Fruit fly (Drosophila melanogaster) whole organism, embryonic: ENCODE data around the gene CG43402.

Source experiments
- Aef1 ChIP-seq: fragments of 200-800 bp; sonication (Bioruptor generic); IDR thresholded peaks from 3 replicates; pipeline ENCODE4 v1.3.6; 2022; ENCODE audit warnings: missing biosample characterization, missing genetic modification characterization
- B-H1 ChIP-seq: fragments of 200-800 bp; sonication (Bioruptor generic); IDR thresholded peaks from 3 replicates; pipeline ENCODE4 v1.3.6; 2022; ENCODE audit warnings: missing biosample characterization, missing genetic modification characterization
- CG12744 ChIP-seq: fragments of 200-800 bp; sonication (Bioruptor generic); optimal IDR thresholded peaks from 2 replicates; lab custom pipeline; 2016; ENCODE audit warnings: missing biosample characterization, missing genetic modification characterization
- CG14860 ChIP-seq: fragments of 200-800 bp; sonication (Bioruptor generic); IDR thresholded peaks from 3 replicates; pipeline ENCODE4 v1.3.6; 2022; ENCODE audit warnings: missing biosample characterization, missing genetic modification characterization; ENCODE audit not compliant: partially characterized antibody
- CG14965 ChIP-seq: fragments of 200-800 bp; sonication (Bioruptor generic); optimal IDR thresholded peaks from 2 replicates; lab custom pipeline; 2016; ENCODE audit warnings: missing biosample characterization, missing genetic modification characterization, borderline replicate concordance
- CG15514 ChIP-seq: fragments of 200-800 bp; sonication (Bioruptor generic); optimal IDR thresholded peaks from 3 replicates; lab custom pipeline; 2017; ENCODE audit warnings: missing biosample characterization, missing genetic modification characterization, mild to moderate bottlenecking, moderate library complexity, missing genetic modification reagents
- CG15601 ChIP-seq: fragments of 200-800 bp; sonication (Bioruptor generic); optimal IDR thresholded peaks from 3 replicates; lab custom pipeline; 2019; ENCODE audit warnings: missing biosample characterization, mild to moderate bottlenecking, missing genetic modification characterization, moderate library complexity
- CG18476 ChIP-seq: fragments of 200-800 bp; sonication (Bioruptor generic); optimal IDR thresholded peaks from 2 replicates; lab custom pipeline; 2016; ENCODE audit warnings: missing biosample characterization, mild to moderate bottlenecking, missing genetic modification characterization
- CG32532 ChIP-seq: fragments of 200-800 bp; sonication (Bioruptor generic); IDR thresholded peaks from 2 replicates; pipeline ENCODE4 v1.3.6; 2022; ENCODE audit warnings: missing biosample characterization, missing genetic modification characterization
- CG33213 ChIP-seq: fragments of 200-800 bp; sonication (Bioruptor generic); optimal IDR thresholded peaks from 3 replicates; lab custom pipeline; 2016; ENCODE audit warnings: missing biosample characterization, missing genetic modification characterization
- CG3726 ChIP-seq: fragments of 200-800 bp; sonication (Bioruptor generic); IDR thresholded peaks from 3 replicates; pipeline ENCODE4, ENCODE4 v1.3.6; 2022; ENCODE audit warnings: missing biosample characterization, missing genetic modification characterization
- CG4328 ChIP-seq: fragments of 200-800 bp; sonication (Bioruptor generic); optimal IDR thresholded peaks from 3 replicates; lab custom pipeline; 2017; ENCODE audit warnings: missing biosample characterization, missing genetic modification reagents, missing genetic modification characterization
- CG6254 ChIP-seq: fragments of 200-800 bp; sonication (Bioruptor generic); optimal IDR thresholded peaks from 3 replicates; lab custom pipeline; 2017; ENCODE audit warnings: mild to moderate bottlenecking, missing biosample characterization, missing genetic modification reagents, missing genetic modification characterization
- CG6272 ChIP-seq: fragments of 200-800 bp; sonication (Bioruptor generic); IDR thresholded peaks from 2 replicates; pipeline ENCODE4 v1.3.6; 2022; ENCODE audit warnings: missing biosample characterization, missing genetic modification characterization
- CG6689 ChIP-seq: fragments of 200-800 bp; sonication (Bioruptor generic); IDR thresholded peaks from 2 replicates; pipeline ENCODE4 v1.3.6; 2022; ENCODE audit warnings: missing biosample characterization, missing genetic modification characterization
- CG6854 ChIP-seq: fragments of 200-800 bp; sonication (Bioruptor generic); optimal IDR thresholded peaks from 3 replicates; lab custom pipeline; 2017; ENCODE audit warnings: missing biosample characterization, mild to moderate bottlenecking, missing genetic modification characterization
- CG7839 ChIP-seq: fragments of 200-800 bp; sonication (Bioruptor generic); optimal IDR thresholded peaks from 3 replicates; lab custom pipeline; 2018; ENCODE audit warnings: missing biosample characterization, mild to moderate bottlenecking, missing genetic modification characterization, moderate library complexity
- CG8281 ChIP-seq: fragments of 200-800 bp; sonication (Bioruptor generic); optimal IDR thresholded peaks from 2 replicates; lab custom pipeline; 2018; ENCODE audit warnings: missing biosample characterization, mild to moderate bottlenecking, missing genetic modification characterization, moderate library complexity
- CG8359 ChIP-seq: fragments of 200-800 bp; sonication (Bioruptor generic); optimal IDR thresholded peaks from 2 replicates; lab custom pipeline; 2017; ENCODE audit warnings: missing biosample characterization, mild to moderate bottlenecking, missing genetic modification characterization, borderline replicate concordance
- CG8388 ChIP-seq: fragments of 200-800 bp; sonication (Bioruptor generic); optimal IDR thresholded peaks from 2 replicates; lab custom pipeline; 2019; ENCODE audit warnings: missing biosample characterization, mild to moderate bottlenecking, missing genetic modification characterization, moderate library complexity
- Dip2 ChIP-seq: fragments of 200-800 bp; sonication (Bioruptor generic); IDR thresholded peaks from 2 replicates; pipeline ENCODE4 v1.3.6; 2022; ENCODE audit warnings: missing biosample characterization, missing genetic modification characterization
- Eip74EF ChIP-seq, 2 experiments: fragments of 200-800 bp in 1 of 2; fragments of >200 bp in 1 of 2; sonication (Bioruptor generic) in 1 of 2; optimal IDR thresholded peaks; 2 replicates each; lab custom pipeline; 2017 to 2019; ENCODE audit warnings: missing biosample characterization in 2 of 2, missing genetic modification characterization in 2 of 2, mild to moderate bottlenecking in 1 of 2, moderate library complexity in 1 of 2
- Ets65A ChIP-seq: fragments of 200-800 bp; sonication (Bioruptor generic); peaks from one replicate; lab custom pipeline; 2016; ENCODE audit warnings: missing biosample characterization, missing genetic modification characterization
- Hr78 ChIP-seq, 2 experiments: fragments of 200-800 bp in 1 of 2; fragments of >200 bp in 1 of 2; sonication (Bioruptor generic) in 1 of 2; optimal IDR thresholded peaks; 2 replicates each; lab custom pipeline; 2017 to 2019; ENCODE audit warnings: missing biosample characterization in 2 of 2, missing genetic modification characterization in 2 of 2, mild to moderate bottlenecking in 1 of 2, moderate library complexity in 1 of 2
- MTF-1 ChIP-seq: fragments of 200-800 bp; sonication (Bioruptor generic); optimal IDR thresholded peaks from 2 replicates; lab custom pipeline; 2018; ENCODE audit warnings: missing biosample characterization, mild to moderate bottlenecking, missing genetic modification characterization, borderline replicate concordance
- Optix ChIP-seq: fragments of 200-800 bp; sonication (Bioruptor generic); IDR thresholded peaks from 3 replicates; pipeline ENCODE4 v1.3.6; 2022; ENCODE audit warnings: missing biosample characterization, missing genetic modification characterization
- Scr ChIP-seq: fragments of 200-800 bp; sonication (Bioruptor generic); IDR thresholded peaks from 2 replicates; pipeline ENCODE4 v1.3.6; 2022; ENCODE audit warnings: missing biosample characterization, missing genetic modification characterization; ENCODE audit not compliant: partially characterized antibody
- TFAM ChIP-seq: fragments of 200-800 bp; sonication (Bioruptor generic); optimal IDR thresholded peaks from 2 replicates; lab custom pipeline; 2017; ENCODE audit warnings: missing biosample characterization, missing genetic modification characterization, inconsistent platforms
- bowl ChIP-seq: fragments of 200-800 bp; sonication (Bioruptor generic); IDR thresholded peaks from 2 replicates; pipeline ENCODE4 v1.3.6; 2022; ENCODE audit warnings: missing biosample characterization, missing genetic modification characterization
- cas ChIP-seq: fragments of 200-800 bp; sonication (Bioruptor generic); IDR thresholded peaks from 2 replicates; pipeline ENCODE4 v1.3.6; 2022; ENCODE audit warnings: missing biosample characterization, missing genetic modification characterization
- chif ChIP-seq, 2 experiments: fragments of 200-800 bp; sonication (Bioruptor generic); optimal IDR thresholded peaks; 3 replicates each; lab custom pipeline; 2016; ENCODE audit warnings: missing biosample characterization in 2 of 2, missing genetic modification characterization in 2 of 2
- chm ChIP-seq: fragments of 200-800 bp; sonication (Bioruptor generic); IDR thresholded peaks from 2 replicates; pipeline ENCODE4 v1.3.6; 2022; ENCODE audit warnings: missing biosample characterization, missing genetic modification characterization
- crol ChIP-seq: fragments of 200-800 bp; sonication (Bioruptor generic); IDR thresholded peaks from 2 replicates; pipeline ENCODE4 v1.3.6; 2022; ENCODE audit warnings: missing biosample characterization, missing genetic modification characterization
- grau ChIP-seq: fragments of 200-800 bp; optimal IDR thresholded peaks from 3 replicates; lab custom pipeline; 2019; ENCODE audit warnings: missing biosample characterization, mild to moderate bottlenecking, missing genetic modification characterization, moderate library complexity
- lilli ChIP-seq: fragments of 200-800 bp; sonication (Bioruptor generic); optimal IDR thresholded peaks from 3 replicates; lab custom pipeline; 2016; ENCODE audit warnings: missing biosample characterization, missing genetic modification characterization
- lola ChIP-seq, 3 experiments: fragments of >200 bp in 2 of 3; fragments of 200-800 bp in 1 of 3; sonication (Bioruptor generic) in 1 of 3; optimal IDR thresholded peaks; 2 replicates each; lab custom pipeline; 2017 to 2019; ENCODE audit warnings: missing biosample characterization in 3 of 3, missing genetic modification characterization in 3 of 3, mild to moderate bottlenecking in 1 of 3, moderate library complexity in 1 of 3
- maf-S ChIP-seq: fragments of 200-800 bp; sonication (Bioruptor generic); optimal IDR thresholded peaks from 2 replicates; lab custom pipeline; 2016; ENCODE audit warnings: missing biosample characterization, missing genetic modification characterization
- nau ChIP-seq: fragments of 200-800 bp; sonication (Bioruptor generic); optimal IDR thresholded peaks from 3 replicates; lab custom pipeline; 2017; ENCODE audit warnings: missing biosample characterization, mild to moderate bottlenecking, missing genetic modification characterization, missing genetic modification reagents
- nerfin-1 ChIP-seq: fragments of 200-800 bp; sonication (Bioruptor generic); optimal IDR thresholded peaks from 3 replicates; lab custom pipeline; 2019; ENCODE audit warnings: missing biosample characterization, mild to moderate bottlenecking, missing genetic modification characterization, moderate library complexity
- pho ChIP-seq: fragments of 200-800 bp; sonication (Bioruptor generic); optimal IDR thresholded peaks from 2 replicates; lab custom pipeline; 2016; ENCODE audit warnings: missing biosample characterization, missing genetic modification characterization
- prd ChIP-seq, 3 experiments: fragments of >200 bp in 2 of 3; fragments of 200-800 bp in 1 of 3; sonication (Bioruptor generic) in 1 of 3; optimal IDR thresholded peaks in 2 of 3; IDR thresholded peaks in 1 of 3; 2 replicates in 2 of 3; 3 replicates in 1 of 3; pipeline versions ENCODE4 v1.3.6 to Lab custom; 2017 to 2022; ENCODE audit warnings: missing biosample characterization in 1 of 3, missing genetic modification characterization in 1 of 3
- pum ChIP-seq: fragments of 200-800 bp; sonication (Bioruptor generic); optimal IDR thresholded peaks from 2 replicates; lab custom pipeline; 2016; ENCODE audit warnings: missing biosample characterization, missing genetic modification characterization
- ranshi ChIP-seq: fragments of 200-800 bp; sonication (Bioruptor generic); IDR thresholded peaks from 2 replicates; pipeline ENCODE4 v1.3.6; 2022; ENCODE audit warnings: missing biosample characterization, missing genetic modification characterization
- sens ChIP-seq: fragments of 200-800 bp; sonication (Bioruptor generic); peaks from one replicate; lab custom pipeline; 2016; ENCODE audit warnings: missing biosample characterization, missing genetic modification characterization
- sens-2 ChIP-seq: fragments of 200-800 bp; sonication (Bioruptor generic); IDR thresholded peaks from 2 replicates; pipeline ENCODE4 v1.3.6; 2022; ENCODE audit warnings: missing biosample characterization, missing genetic modification characterization
- tap ChIP-seq: fragments of 200-800 bp; optimal IDR thresholded peaks from 3 replicates; lab custom pipeline; 2019; ENCODE audit warnings: missing biosample characterization, mild to moderate bottlenecking, missing genetic modification characterization, moderate library complexity
- tio ChIP-seq: fragments of 200-800 bp; sonication (Bioruptor generic); optimal IDR thresholded peaks from 2 replicates; lab custom pipeline; 2017; ENCODE audit warnings: missing biosample characterization, missing genetic modification characterization, inconsistent platforms
- wdn ChIP-seq: fragments of 200-800 bp; sonication (Bioruptor generic); IDR thresholded peaks from 2 replicates; pipeline ENCODE4 v1.3.6; 2022; ENCODE audit warnings: missing biosample characterization, missing genetic modification characterization
- z ChIP-seq: fragments of 200-800 bp; sonication (Bioruptor generic); IDR thresholded peaks from 3 replicates; pipeline ENCODE4 v1.3.6; 2022; ENCODE audit warnings: missing biosample characterization, missing genetic modification characterization
- zen ChIP-seq: fragments of 200-800 bp; sonication (Bioruptor generic); optimal IDR thresholded peaks from 3 replicates; lab custom pipeline; 2018; ENCODE audit warnings: missing biosample characterization, mild to moderate bottlenecking, missing genetic modification characterization, moderate library complexity

The CG43402 gene

DNA sequence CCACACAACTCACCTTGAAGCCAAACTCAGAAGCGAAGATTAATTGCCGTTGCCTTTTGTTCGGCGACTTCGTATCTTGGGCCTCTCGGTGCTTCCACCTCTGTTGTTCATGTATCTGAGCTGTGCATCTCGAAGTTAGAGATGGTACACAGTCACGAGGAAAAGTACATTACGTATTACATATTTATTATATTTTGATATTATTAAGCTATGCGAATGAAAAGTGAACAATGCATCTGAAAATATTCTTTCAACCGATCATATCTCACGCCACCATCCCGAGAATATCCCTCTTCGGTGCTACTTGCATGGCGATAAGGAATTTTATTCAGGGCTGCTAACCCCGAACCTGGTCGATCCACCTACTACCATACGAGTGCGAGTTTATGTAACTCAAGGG, 2.6 kb downstream of the CG43402 start (continued):
- TF ChIP-seq CG15514 (GFP tag; lab: Kevin White, UChicago) (no peak), Ets65A (GFP tag; lab: Kevin White, UChicago) (no peak), CG12744 (GFP tag; lab: Kevin White, UChicago) (no peak), sens-2 (GFP tag; lab: Robert Waterston, UW) (0 out of 2 replicates have a peak, but pooled peaks have one; percentile 33), CG32532 (GFP tag; lab: Robert Waterston, UW) (0 out of 2 replicates have a peak, but pooled peaks have one; percentile 12), tio (GFP tag; lab: Kevin White, UChicago) (no peak), CG18476 (GFP tag; lab: Kevin White, UChicago) (no peak), chif (GFP tag; optimal IDR thresholded peaks at IDR 0.05; lab: Kevin White, UChicago) (no peak), CG33213 (GFP tag; lab: Kevin White, UChicago) (no peak), Eip74EF (GFP tag; optimal IDR thresholded peaks at IDR 0.05; lab: Kevin White, UChicago) (peak in 1 of 2 experiments; percentile 5), CG6272 (GFP tag; lab: Robert Waterston, UW) (no peak), pho (GFP tag; lab: Kevin White, UChicago) (no peak), wdn (GFP tag; lab: Robert Waterston, UW) (no peak), CG8388 (GFP tag; lab: Kevin White, UChicago) (peak; percentile 44), Hr78 (GFP tag; optimal IDR thresholded peaks at IDR 0.05; lab: Kevin White, UChicago) (no peak), maf-S (GFP tag; lab: Kevin White, UChicago) (no peak), CG15601 (no peak), tap (tag; lab: Kevin White, UChicago) (peak; percentile 37), CG3726 (GFP tag; lab: Robert Waterston, UW) (no peak), Dip2 (GFP tag; lab: Robert Waterston, UW) (no peak), lola (GFP tag; optimal IDR thresholded peaks at IDR 0.05; lab: Kevin White, UChicago) (peak in 1 of 3 experiments; percentile 40), grau (tag; lab: Kevin White, UChicago) (peak; percentile 22), sens (GFP tag; lab: Kevin White, UChicago) (peak; percentile 82), nerfin-1 (peak; percentile 25), B-H1 (no peak), z (GFP tag; lab: Robert Waterston, UW) (no peak), Scr (GFP tag; lab: Robert Waterston, UW) (peak; percentile 63), CG4328 (no peak), bowl (GFP tag; lab: Robert Waterston, UW) (no peak), chm (GFP tag; lab: Robert Waterston, UW) (0 out of 2 replicates have a peak, but pooled peaks have one; percentile 41), CG8281 (no peak), nau (GFP tag; lab: Kevin White, UChicago) (no peak), MTF-1 (no peak), Optix (GFP tag; lab: Robert Waterston, UW) (no peak), CG6254 (GFP tag; lab: Kevin White, UChicago) (peak; percentile 12), lilli (GFP tag; lab: Kevin White, UChicago) (no peak), CG6689 (GFP tag; lab: Robert Waterston, UW) (peak; percentile 31; the same call in 1 of the 2 replicates), cas (GFP tag; lab: Robert Waterston, UW) (no peak), pum (GFP tag; lab: Kevin White, UChicago) (no peak), zen (tag; lab: Kevin White, UChicago) (peak; percentile 12), Aef1 (GFP tag; lab: Robert Waterston, UW) (no peak), CG14860 (GFP tag; lab: Robert Waterston, UW) (no peak), CG6854 (GFP tag; lab: Kevin White, UChicago) (no peak), CG14965 (GFP tag; lab: Kevin White, UChicago) (no peak), CG8359 (no peak), crol (GFP tag; lab: Robert Waterston, UW) (no peak; the same call in 1 of the 2 replicates), ranshi (GFP tag; lab: Robert Waterston, UW) (no peak), prd (optimal IDR thresholded peaks at IDR 0.05; lab: Kevin White, UChicago) (no peak), prd (GFP tag; IDR thresholded peaks at IDR 0.05; lab: Robert Waterston, UW) (peak; percentile 50; the same call in 2 of the 3 replicates), CG7839 (tag; lab: Kevin White, UChicago) (peak; percentile 27), TFAM (GFP tag; lab: Kevin White, UChicago) (no peak)
